Worm (Caenorhabditis elegans): ENCODE results near the gene R10E4.6.

ce11 chrIII:4314502-4314901, 21.3 kb downstream of the R10E4.6 start:
- no peak for TF ChIP-seq elt-3 (tag; optimal IDR thresholded peaks at IDR 0.05)
- TF ChIP-seq nhr-12 (tag; optimal IDR thresholded peaks at IDR 0.05) = no peak
- TF ChIP-seq nhr-43 (tag; optimal IDR thresholded peaks at IDR 0.05; ENCODE audit: poor library complexity, severe bottlenecking) = no peak
- no peak for TF ChIP-seq aly-2 (tag; optimal IDR thresholded peaks at IDR 0.05)
- TF ChIP-seq nhr-77 (tag; optimal IDR thresholded peaks at IDR 0.05) = no peak
- no peak for TF ChIP-seq pha-4 (tag; optimal IDR thresholded peaks at IDR 0.05)
